Fruit fly (Drosophila melanogaster) whole organism, embryonic: ENCODE data around the gene Polr2D.
A peak's percentile ranks its signal among the peaks of the same experiment; 100 is the strongest.

Experiments
- CG12236 ChIP-seq: fragments of 200-800 bp; sonication (Bioruptor generic); optimal IDR thresholded peaks from 2 replicates; lab custom pipeline; 2016; ENCODE audit warnings: missing biosample characterization, missing genetic modification characterization
- CG12391 ChIP-seq: fragments of 200-800 bp; sonication (Bioruptor generic); optimal IDR thresholded peaks from 3 replicates; lab custom pipeline; 2018; ENCODE audit warnings: missing biosample characterization, mild to moderate bottlenecking, missing genetic modification characterization, moderate library complexity
- CG13287 ChIP-seq: fragments of 200-800 bp; sonication (Bioruptor generic); IDR thresholded peaks from 2 replicates; pipeline ENCODE4 v1.3.6; 2022; ENCODE audit warnings: missing biosample characterization, missing genetic modification characterization; ENCODE audit not compliant: partially characterized antibody
- CG14667 ChIP-seq: fragments of 200-800 bp; sonication (Bioruptor generic); IDR thresholded peaks from 2 replicates; pipeline ENCODE4 v1.3.6; 2022; ENCODE audit warnings: missing biosample characterization, missing genetic modification characterization
- CG16779 ChIP-seq: fragments of 200-800 bp; sonication (Bioruptor generic); IDR thresholded peaks from 2 replicates; pipeline ENCODE4 v1.3.6; 2022; ENCODE audit warnings: missing biosample characterization, missing genetic modification characterization
- CG16813 ChIP-seq: fragments of 200-800 bp; sonication (Bioruptor generic); IDR thresholded peaks from 3 replicates; pipeline ENCODE4 v1.3.6; 2022; ENCODE audit warnings: missing biosample characterization, missing genetic modification characterization; ENCODE audit not compliant: partially characterized antibody
- CG16815 ChIP-seq: fragments of 200-800 bp; sonication (Bioruptor generic); optimal IDR thresholded peaks from 3 replicates; lab custom pipeline; 2017; ENCODE audit warnings: missing biosample characterization, mild to moderate bottlenecking, missing genetic modification characterization
- CG17328 ChIP-seq: fragments of 200-800 bp; sonication (Bioruptor generic); IDR thresholded peaks from 2 replicates; pipeline ENCODE4 v1.3.6; 2022; ENCODE audit warnings: missing biosample characterization, missing genetic modification characterization
- CG17802 ChIP-seq: fragments of 200-800 bp; sonication (Bioruptor generic); optimal IDR thresholded peaks from 2 replicates; lab custom pipeline; 2018; ENCODE audit warnings: missing biosample characterization, mild to moderate bottlenecking, missing genetic modification characterization, moderate library complexity
- CG17912 ChIP-seq: fragments of 200-800 bp; sonication (Bioruptor generic); optimal IDR thresholded peaks from 2 replicates; lab custom pipeline; 2018; ENCODE audit warnings: missing biosample characterization, mild to moderate bottlenecking, missing genetic modification characterization
- CG18764 ChIP-seq: fragments of 200-800 bp; sonication (Bioruptor generic); optimal IDR thresholded peaks from 3 replicates; lab custom pipeline; 2016; ENCODE audit warnings: missing biosample characterization, missing genetic modification characterization
- CG2199 ChIP-seq: fragments of 200-800 bp; sonication (Bioruptor generic); IDR thresholded peaks from 3 replicates; pipeline ENCODE4 v1.3.6; 2022; ENCODE audit warnings: missing biosample characterization, missing genetic modification characterization
- CG3163 ChIP-seq: fragments of 200-800 bp; sonication (Bioruptor generic); optimal IDR thresholded peaks from 3 replicates; lab custom pipeline; 2016; ENCODE audit warnings: missing biosample characterization, missing genetic modification characterization
- CG5245 ChIP-seq: fragments of 200-800 bp; sonication (Bioruptor generic); optimal IDR thresholded peaks from 3 replicates; lab custom pipeline; 2016; ENCODE audit warnings: missing biosample characterization, missing genetic modification characterization
- CG6175 ChIP-seq: fragments of 200-800 bp; sonication (Bioruptor generic); IDR thresholded peaks from 3 replicates; pipeline ENCODE4 v1.3.6; 2022; ENCODE audit warnings: missing biosample characterization, missing genetic modification characterization
- CG6272 ChIP-seq: fragments of 200-800 bp; sonication (Bioruptor generic); IDR thresholded peaks from 2 replicates; pipeline ENCODE4 v1.3.6; 2022; ENCODE audit warnings: missing biosample characterization, missing genetic modification characterization
- CG6654 ChIP-seq: fragments of 200-800 bp; sonication (Bioruptor generic); optimal IDR thresholded peaks from 2 replicates; lab custom pipeline; 2017; ENCODE audit warnings: missing biosample characterization, mild to moderate bottlenecking, missing genetic modification characterization
- CG8290 ChIP-seq, 3 experiments: fragments of 200-800 bp; sonication (Bioruptor generic); optimal IDR thresholded peaks; 2 replicates each; lab custom pipeline; 2016 to 2019; ENCODE audit warnings: missing biosample characterization in 3 of 3, missing genetic modification characterization in 3 of 3, mild to moderate bottlenecking in 2 of 3, moderate library complexity in 1 of 3
- Camta ChIP-seq: fragments of 200-800 bp; sonication (Bioruptor generic); optimal IDR thresholded peaks from 2 replicates; lab custom pipeline; 2016; ENCODE audit warnings: missing biosample characterization, missing genetic modification characterization
- CoRest ChIP-seq: fragments of 200-800 bp; sonication (Bioruptor generic); optimal IDR thresholded peaks from 3 replicates; lab custom pipeline; 2018; ENCODE audit warnings: missing biosample characterization, mild to moderate bottlenecking, missing genetic modification characterization, moderate library complexity
- D ChIP-seq, 2 experiments: fragments of 200-800 bp in 1 of 2; fragments of >200 bp in 1 of 2; sonication (Bioruptor generic) in 1 of 2; optimal IDR thresholded peaks; 2 replicates in 1 of 2; 3 replicates in 1 of 2; lab custom pipeline; 2017; ENCODE audit warnings: mild to moderate bottlenecking in 1 of 2, missing biosample characterization in 1 of 2, missing genetic modification characterization in 1 of 2, missing genetic modification reagents in 1 of 2
- E2f1 ChIP-seq: fragments of 200-800 bp; sonication (Bioruptor generic); IDR thresholded peaks from 2 replicates; pipeline ENCODE4 v1.3.6; 2022; ENCODE audit warnings: missing biosample characterization, missing genetic modification characterization
- Fer3 ChIP-seq: fragments of 200-800 bp; sonication (Bioruptor generic); optimal IDR thresholded peaks from 2 replicates; lab custom pipeline; 2018; ENCODE audit warnings: missing biosample characterization, mild to moderate bottlenecking, missing genetic modification characterization, moderate library complexity
- HLHmδ ChIP-seq: fragments of 200-800 bp; sonication (Bioruptor generic); optimal IDR thresholded peaks from 2 replicates; lab custom pipeline; 2018; ENCODE audit warnings: missing biosample characterization, mild to moderate bottlenecking, missing genetic modification characterization, moderate library complexity
- Hand ChIP-seq: fragments of 200-800 bp; sonication (Bioruptor generic); optimal IDR thresholded peaks from 2 replicates; lab custom pipeline; 2017; ENCODE audit warnings: mild to moderate bottlenecking, missing biosample characterization, missing genetic modification reagents, missing genetic modification characterization
- HmgZ ChIP-seq: fragments of 200-800 bp; sonication (Bioruptor generic); optimal IDR thresholded peaks from 2 replicates; lab custom pipeline; 2018; ENCODE audit warnings: missing biosample characterization, mild to moderate bottlenecking, missing genetic modification characterization
- MTF-1 ChIP-seq: fragments of 200-800 bp; sonication (Bioruptor generic); optimal IDR thresholded peaks from 2 replicates; lab custom pipeline; 2018; ENCODE audit warnings: missing biosample characterization, mild to moderate bottlenecking, missing genetic modification characterization, borderline replicate concordance
- Mes4 ChIP-seq: fragments of 200-800 bp; sonication (Bioruptor generic); optimal IDR thresholded peaks from 2 replicates; lab custom pipeline; 2016; ENCODE audit warnings: missing biosample characterization, missing genetic modification characterization
- Opbp ChIP-seq: fragments of 200-800 bp; sonication (Bioruptor generic); IDR thresholded peaks from 3 replicates; pipeline ENCODE4 v1.3.6; 2022; ENCODE audit warnings: missing biosample characterization, missing genetic modification characterization; ENCODE audit not compliant: partially characterized antibody
- Spps ChIP-seq: fragments of 200-800 bp; sonication (Bioruptor generic); optimal IDR thresholded peaks from 2 replicates; lab custom pipeline; 2018; ENCODE audit warnings: missing biosample characterization, mild to moderate bottlenecking, missing genetic modification characterization
- Xrp1 ChIP-seq: fragments of 200-800 bp; sonication (Bioruptor generic); IDR thresholded peaks from 2 replicates; pipeline ENCODE4 v1.3.6; 2022; ENCODE audit warnings: missing biosample characterization, missing genetic modification characterization
- ac ChIP-seq: fragments of 200-800 bp; sonication (Bioruptor generic); optimal IDR thresholded peaks from 3 replicates; lab custom pipeline; 2017; ENCODE audit warnings: missing biosample characterization, mild to moderate bottlenecking, missing genetic modification characterization
- ap ChIP-seq: fragments of 200-800 bp; sonication (Bioruptor generic); IDR thresholded peaks from 2 replicates; pipeline ENCODE4 v1.3.6; 2022; ENCODE audit warnings: missing biosample characterization, missing genetic modification characterization
- bbx ChIP-seq: fragments of 200-800 bp; sonication (Bioruptor generic); IDR thresholded peaks from 2 replicates; pipeline ENCODE4 v1.3.6; 2022; ENCODE audit warnings: missing biosample characterization, missing genetic modification characterization; ENCODE audit not compliant: partially characterized antibody
- chn ChIP-seq: fragments of 200-800 bp; sonication (Bioruptor generic); optimal IDR thresholded peaks from 2 replicates; lab custom pipeline; 2016; ENCODE audit warnings: missing biosample characterization, missing genetic modification characterization
- ci ChIP-seq: fragments of 200-800 bp; sonication (Bioruptor generic); IDR thresholded peaks from 3 replicates; pipeline ENCODE4 v1.3.6; 2022; ENCODE audit warnings: missing biosample characterization, missing genetic modification characterization
- ewg ChIP-seq: fragments of 200-800 bp; sonication (Bioruptor generic); optimal IDR thresholded peaks from 3 replicates; lab custom pipeline; 2017; ENCODE audit warnings: mild to moderate bottlenecking, missing biosample characterization, missing genetic modification reagents, missing genetic modification characterization
- fu2 ChIP-seq: fragments of 200-800 bp; sonication (Bioruptor generic); optimal IDR thresholded peaks from 2 replicates; lab custom pipeline; 2016; ENCODE audit warnings: missing biosample characterization, missing genetic modification characterization
- h ChIP-seq: fragments of >200 bp; optimal IDR thresholded peaks from 2 replicates; lab custom pipeline; 2017
- her ChIP-seq: fragments of 200-800 bp; sonication (Bioruptor generic); optimal IDR thresholded peaks from 2 replicates; lab custom pipeline; 2016; ENCODE audit warnings: missing biosample characterization, missing genetic modification characterization
- insv ChIP-seq, 2 experiments: fragments of 200-800 bp; sonication (Bioruptor generic); optimal IDR thresholded peaks; 3 replicates each; lab custom pipeline; 2016 to 2018; ENCODE audit warnings: missing biosample characterization in 2 of 2, missing genetic modification characterization in 2 of 2
- kah ChIP-seq: fragments of 200-800 bp; sonication (Bioruptor generic); optimal IDR thresholded peaks from 2 replicates; lab custom pipeline; 2018; ENCODE audit warnings: missing biosample characterization, mild to moderate bottlenecking, missing genetic modification characterization
- knrl ChIP-seq: fragments of 200-800 bp; sonication (Bioruptor generic); IDR thresholded peaks from 3 replicates; pipeline ENCODE4 v1.3.6; 2022; ENCODE audit warnings: missing biosample characterization, missing genetic modification characterization; ENCODE audit not compliant: partially characterized antibody
- nau ChIP-seq: fragments of 200-800 bp; sonication (Bioruptor generic); optimal IDR thresholded peaks from 3 replicates; lab custom pipeline; 2017; ENCODE audit warnings: missing biosample characterization, mild to moderate bottlenecking, missing genetic modification characterization, missing genetic modification reagents
- pan ChIP-seq, 4 experiments: fragments of >200 bp in 3 of 4; fragments of 200-800 bp in 1 of 4; sonication (Bioruptor generic) in 1 of 4; optimal IDR thresholded peaks in 3 of 4; IDR thresholded peaks in 1 of 4; 2 replicates each; pipeline versions ENCODE4 v1.3.6 to Lab custom; 2017 to 2022; ENCODE audit warnings: missing biosample characterization in 2 of 4, missing genetic modification characterization in 2 of 4, mixed read lengths in 1 of 4
- peb ChIP-seq: fragments of 200-800 bp; sonication (Bioruptor generic); IDR thresholded peaks from 2 replicates; pipeline ENCODE4 v1.3.6; 2022; ENCODE audit warnings: missing biosample characterization, missing genetic modification characterization
- pfk ChIP-seq: fragments of 200-800 bp; sonication (Bioruptor generic); optimal IDR thresholded peaks from 2 replicates; lab custom pipeline; 2018; ENCODE audit warnings: missing biosample characterization, mild to moderate bottlenecking, missing genetic modification characterization, moderate library complexity
- tgo ChIP-seq: fragments of 200-800 bp; sonication (Bioruptor generic); IDR thresholded peaks from 3 replicates; pipeline ENCODE4 v1.3.6; 2022; ENCODE audit warnings: missing biosample characterization, missing genetic modification characterization

Gene Polr2D

DNA sequence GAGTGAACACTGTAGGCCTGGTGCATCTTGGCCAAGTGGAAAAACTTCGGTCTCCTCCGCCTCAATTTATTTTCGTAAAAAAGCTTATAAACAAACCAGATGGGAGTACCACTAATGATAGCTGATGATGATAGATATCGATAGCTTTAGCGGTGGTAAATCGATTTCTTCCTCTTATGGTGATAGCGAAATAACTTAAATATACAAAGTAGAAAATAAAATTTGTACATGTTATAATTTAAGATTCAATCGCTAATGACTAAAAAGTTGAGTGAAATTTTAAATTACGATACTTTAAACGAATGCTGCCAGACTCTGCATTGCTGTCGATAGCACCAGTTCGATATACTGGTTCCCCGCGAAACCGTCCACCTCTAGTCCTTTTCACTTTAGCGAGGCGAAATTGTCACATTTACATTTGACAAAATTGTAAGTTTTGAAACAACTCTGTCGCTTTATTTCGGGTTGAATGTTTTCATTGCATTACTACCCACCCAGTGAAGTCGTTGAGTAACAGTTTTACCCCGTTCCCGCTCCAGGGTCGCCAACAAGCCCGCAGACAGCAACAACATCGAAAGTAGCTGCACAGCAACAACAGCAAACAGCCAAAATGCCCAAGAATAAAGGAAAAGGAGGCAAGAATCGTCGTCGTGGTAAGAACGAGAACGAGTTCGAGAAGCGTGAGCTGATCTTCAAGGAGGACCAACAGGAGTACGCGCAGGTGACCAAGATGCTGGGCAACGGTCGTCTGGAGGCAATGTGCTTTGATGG is 19.2 kb upstream of the Polr2D start, which contains the start of the genes Vps39 and eIF1A (continued):
- TF ChIP-seq CG8290 (GFP tag; optimal IDR thresholded peaks at IDR 0.05; lab: Kevin White, UChicago) (peak; percentile 62), CG8290 (tag; optimal IDR thresholded peaks at IDR 0.05; lab: Kevin White, UChicago) (no peak), ewg (GFP tag; lab: Kevin White, UChicago) (peak; percentile 26), pan (optimal IDR thresholded peaks at IDR 0.05; lab: Kevin White, UChicago) (no peak), pan (GFP tag; optimal IDR thresholded peaks at IDR 0.05 in 1 of 2, IDR thresholded peaks at IDR 0.05 in 1 of 2) (no peak), Spps (peak; percentile 31), CG18764 (GFP tag; lab: Kevin White, UChicago) (no peak), CG5245 (GFP tag; lab: Kevin White, UChicago) (no peak), bbx (GFP tag; lab: Robert Waterston, UW) (peak; percentile 67), CG16815 (no peak), CG3163 (no peak), HmgZ (peak; percentile 59), CG6272 (GFP tag; lab: Robert Waterston, UW) (peak; percentile 36; the same call in 1 of the 2 replicates), CG17912 (no peak), h (lab: Kevin White, UChicago) (no peak), E2f1 (GFP tag; lab: Robert Waterston, UW) (no peak; the same call in 1 of the 2 replicates), pfk (GFP tag; lab: Kevin White, UChicago) (no peak), Xrp1 (GFP tag; lab: Robert Waterston, UW) (peak; percentile 40; the same call in 1 of the 2 replicates), her (no peak), knrl (GFP tag; lab: Robert Waterston, UW) (peak; percentile 92), CG12236 (GFP tag; lab: Kevin White, UChicago) (no peak), tgo (no peak; the same call in 2 of the 3 replicates), CG13287 (peak; percentile 93), D (optimal IDR thresholded peaks at IDR 0.05; lab: Kevin White, UChicago) (peak; percentile 72), D (GFP tag; optimal IDR thresholded peaks at IDR 0.05; lab: Kevin White, UChicago) (no peak), ci (GFP tag; lab: Robert Waterston, UW) (no peak), CG6175 (no peak), Hand (GFP tag; lab: Kevin White, UChicago) (peak; percentile 14), MTF-1 (GFP tag; lab: Kevin White, UChicago) (no peak), Opbp (peak; percentile 69), HLHmδ (GFP tag; lab: Kevin White, UChicago) (no peak), Camta (GFP tag; lab: Kevin White, UChicago) (peak; percentile 31), CG12391 (tag; lab: Kevin White, UChicago) (peak; percentile 58), CG17328 (no peak), insv (GFP tag; optimal IDR thresholded peaks at IDR 0.05; lab: Kevin White, UChicago) (no peak), CG16813 (GFP tag; lab: Robert Waterston, UW) (peak; percentile 91), kah (GFP tag; lab: Kevin White, UChicago) (no peak), CG6654 (no peak), fu2 (GFP tag; lab: Kevin White, UChicago) (no peak), Mes4 (GFP tag; lab: Kevin White, UChicago) (no peak), CG17802 (no peak), CoRest (tag; lab: Kevin White, UChicago) (peak; percentile 51), nau (GFP tag; lab: Kevin White, UChicago) (no peak), ac (GFP tag; lab: Kevin White, UChicago) (no peak), CG2199 (GFP tag; lab: Robert Waterston, UW) (no peak), Fer3 (no peak), chn (GFP tag; lab: Kevin White, UChicago) (peak; percentile 14), ap (GFP tag; lab: Robert Waterston, UW) (no peak), CG16779 (GFP tag; lab: Robert Waterston, UW) (no peak), CG14667 (GFP tag; lab: Robert Waterston, UW) (no peak), peb (GFP tag; lab: Robert Waterston, UW) (no peak)
